Worm (Caenorhabditis elegans) whole organism, L2 larva: ENCODE data around the gene pap-1.

Experiments used
- ama-1 ChIP-seq: fragments of 150-350 bp; optimal IDR thresholded peaks from 2 replicates; lab custom pipeline; 2018; ENCODE audit warnings: inconsistent platforms
- lin-11 ChIP-seq: fragments of 150-350 bp; sonication (generic microtip); optimal IDR thresholded peaks from 2 replicates; lab custom pipeline; 2014; ENCODE audit warnings: missing biosample characterization, missing genetic modification characterization, inconsistent platforms, mixed read lengths
- nhr-23 ChIP-seq: fragments of 150-350 bp; optimal IDR thresholded peaks from 2 replicates; lab custom pipeline; 2014; ENCODE audit warnings: missing biosample characterization, missing genetic modification reagents, missing genetic modification characterization
- ztf-4 ChIP-seq: fragments of 150-350 bp; optimal IDR thresholded peaks from 2 replicates; lab custom pipeline; 2014; ENCODE audit warnings: missing biosample characterization, missing genetic modification characterization

DNA sequence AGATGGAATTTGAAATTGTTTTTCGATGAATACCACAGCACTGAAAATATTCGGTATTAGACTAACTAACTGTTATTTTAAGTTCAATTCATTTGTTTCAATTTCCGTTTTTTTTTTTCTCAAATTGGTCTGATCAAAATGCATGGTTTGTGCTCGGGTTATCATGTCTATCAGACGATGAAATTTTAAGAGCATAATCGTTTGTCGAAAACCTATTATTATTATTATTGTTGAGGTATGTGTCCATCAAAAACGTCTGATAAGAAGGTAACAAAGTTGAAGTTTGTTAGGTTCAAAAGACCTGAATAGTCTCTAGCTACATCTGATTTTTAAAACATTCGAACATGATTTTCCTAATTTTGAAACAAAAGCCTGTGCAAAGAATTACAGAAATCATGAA is 42.2 kb downstream of the pap-1 start:
- no peak for TF ChIP-seq lin-11 (tag; lab: Kevin White, UChicago)
- TF ChIP-seq ztf-4 (tag; lab: Kevin White, UChicago) = no peak
- no peak for TF ChIP-seq nhr-23 (tag; lab: Kevin White, UChicago)
- TF ChIP-seq ama-1 = no peak
